Worm (Caenorhabditis elegans): ENCODE results near the gene Y11D7A.5.

The Y11D7A.5 gene

DNA sequence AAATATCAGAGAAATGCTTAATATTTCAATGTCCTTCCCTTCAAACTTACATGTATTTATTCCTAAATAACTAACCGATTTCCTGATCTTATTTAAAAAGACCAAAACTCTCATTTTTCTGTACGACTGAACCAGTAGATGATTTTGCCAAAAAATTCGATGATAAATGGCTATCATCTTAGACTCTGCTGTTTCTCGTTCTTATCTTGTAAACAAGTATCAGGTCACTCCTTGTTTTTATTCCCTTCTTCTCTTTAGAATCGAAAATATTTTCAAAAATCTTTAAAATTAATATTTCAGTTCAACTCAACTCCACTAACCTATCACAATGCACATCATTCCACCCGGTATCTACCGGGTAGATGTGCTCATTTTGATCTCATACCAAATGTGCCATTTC is 27.9 kb downstream of the Y11D7A.5 start, which contains the start of gene C46C2.2 (continued):
- no peak for TF ChIP-seq fkh-3 (tag; optimal IDR thresholded peaks at IDR 0.05)
- TF ChIP-seq attf-3 (GFP tag; conservative IDR thresholded peaks at IDR 0.05): no peak

DNA sequence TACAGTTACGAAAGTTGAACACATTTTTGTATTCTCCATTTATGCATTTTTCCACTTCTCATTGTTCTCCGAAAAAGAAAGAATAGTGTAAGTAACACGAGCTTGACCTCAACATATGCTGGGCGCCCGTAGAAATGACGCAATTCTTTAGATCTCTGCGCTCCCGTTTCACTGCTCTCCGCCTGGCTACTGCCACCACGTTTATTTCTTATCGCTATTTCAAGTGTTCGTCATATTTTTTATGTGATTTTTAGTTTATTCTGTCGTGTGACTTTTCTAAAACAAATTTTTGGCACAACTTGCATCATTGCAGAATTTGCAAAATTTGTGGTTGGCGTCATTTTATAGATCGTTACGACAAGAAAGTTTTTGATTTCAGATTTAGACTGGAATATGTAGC is 28.4 kb downstream of the Y11D7A.5 start:
- TF ChIP-seq T26A5.8 (tag; optimal IDR thresholded peaks at IDR 0.05) (no peak), F39B2.1 (GFP tag; IDR thresholded peaks at IDR 0.05) (no peak), hmg-1.2 (GFP tag; IDR thresholded peaks at IDR 0.05) (no peak), mcd-1 (GFP tag; IDR thresholded peaks at IDR 0.05) (no peak), madf-8 (GFP tag; conservative IDR thresholded peaks at IDR 0.05) (no peak), snpc-4 (GFP tag; optimal IDR thresholded peaks at IDR 0.05) (no peak), snpc-4 (tag; optimal IDR thresholded peaks at IDR 0.05) (no peak), attf-5 (GFP tag; optimal IDR thresholded peaks at IDR 0.05) (peak; percentile 24), C06A6.2 (GFP tag; conservative IDR thresholded peaks at IDR 0.05) (no peak), nhr-80 (tag; optimal IDR thresholded peaks at IDR 0.05) (peak; percentile 81), ztf-28 (GFP tag; IDR thresholded peaks at IDR 0.05) (no peak), attf-6 (GFP tag; IDR thresholded peaks at IDR 0.05) (no peak), let-526 (GFP tag; IDR thresholded peaks at IDR 0.05) (no peak), F23B12.7 (tag; optimal IDR thresholded peaks at IDR 0.05; ENCODE audit: insufficient read depth) (no peak)

DNA sequence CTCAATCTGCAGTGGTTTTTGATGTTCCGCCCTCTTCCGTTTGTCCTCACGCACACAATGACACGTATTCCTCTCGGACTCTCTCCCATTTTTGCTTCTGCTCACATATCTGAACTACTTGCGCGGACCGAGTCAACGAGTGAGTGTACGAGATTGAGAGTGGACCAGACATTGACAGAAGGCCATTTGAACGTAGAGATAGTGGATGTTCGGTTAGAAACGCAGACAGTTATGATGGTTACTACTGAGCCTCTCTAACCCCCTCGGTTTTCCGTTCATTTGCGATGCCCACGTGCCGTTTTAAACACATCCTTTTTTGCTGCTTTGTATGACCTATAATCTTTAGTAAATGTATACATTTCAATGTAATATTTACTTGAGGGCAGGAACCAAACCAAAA is 28.9 kb downstream of the Y11D7A.5 start:
- TF ChIP-seq hmg-1.2 (GFP tag; IDR thresholded peaks at IDR 0.05) (peak; percentile 62; the same call in 1 of the 2 replicates), cebp-1 (GFP tag; IDR thresholded peaks at IDR 0.05) (no peak), cebp-1 (tag; optimal IDR thresholded peaks at IDR 0.05) (peak; percentile 15), lin-40 (tag; optimal IDR thresholded peaks at IDR 0.05) (peak; percentile 9), lin-35 (GFP tag; optimal IDR thresholded peaks at IDR 0.05) (peak in 1 of 3 experiments; percentile 34), F57A8.1 (GFP tag; optimal IDR thresholded peaks at IDR 0.05) (no peak), ceh-27 (GFP tag; optimal IDR thresholded peaks at IDR 0.05) (peak; percentile 10), ceh-58 (GFP tag; IDR thresholded peaks at IDR 0.05) (no peak)

DNA sequence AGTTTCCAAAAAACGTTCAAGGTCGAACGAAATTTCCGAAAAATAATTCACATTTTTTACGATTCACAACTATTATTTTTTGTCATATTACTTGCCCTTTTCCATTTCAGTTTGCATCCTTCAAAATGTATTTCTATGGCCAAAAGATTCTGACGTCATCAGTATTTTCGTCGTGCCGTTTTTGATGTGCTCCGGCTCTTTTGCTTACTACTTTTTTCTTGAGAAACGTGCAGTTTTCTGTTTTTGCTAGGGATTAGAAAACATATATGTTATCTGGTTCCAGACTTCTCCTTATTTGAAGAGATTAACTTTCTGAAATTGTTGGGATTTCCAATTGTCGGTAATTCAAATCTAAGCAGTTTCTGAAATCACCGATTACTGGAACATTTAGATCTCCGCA is 29.5 kb downstream of the Y11D7A.5 start:
- TF ChIP-seq aptf-2 (GFP tag; conservative IDR thresholded peaks at IDR 0.05) (no peak), madf-6 (GFP tag; IDR thresholded peaks at IDR 0.05) (no peak), F23B12.7 (tag; optimal IDR thresholded peaks at IDR 0.05; ENCODE audit: insufficient read depth) (no peak), ama-1 (optimal IDR thresholded peaks at IDR 0.05) (no peak), ama-1 (GFP tag; optimal IDR thresholded peaks at IDR 0.05) (no peak), F52B5.7 (tag; optimal IDR thresholded peaks at IDR 0.05) (no peak), nhr-90 (tag; optimal IDR thresholded peaks at IDR 0.05) (no peak), efl-1 (GFP tag; optimal IDR thresholded peaks at IDR 0.05) (no peak), atf-7 (tag; optimal IDR thresholded peaks at IDR 0.05) (no peak), dpff-1 (tag; optimal IDR thresholded peaks at IDR 0.05) (no peak), ZK185.1 (tag; optimal IDR thresholded peaks at IDR 0.05; ENCODE audit: poor library complexity, severe bottlenecking) (no peak), K12H6.12 (tag; optimal IDR thresholded peaks at IDR 0.05) (no peak), lin-40 (tag; optimal IDR thresholded peaks at IDR 0.05) (no peak), aptf-3 (GFP tag; IDR thresholded peaks at IDR 0.05) (no peak), ceh-91 (GFP tag; IDR thresholded peaks at IDR 0.05) (no peak), dpl-1 (GFP tag; optimal IDR thresholded peaks at IDR 0.05) (no peak)

Data from whole organism, young adult.